Fruit fly (Drosophila melanogaster) whole organism, adult: Measurements from ENCODE around the gene CG7110.

Experiments
- CG11617 ChIP-seq: fragments of 200-800 bp; sonication (Bioruptor generic); optimal IDR thresholded peaks from 2 replicates; lab custom pipeline; 2017; ENCODE audit warnings: mild to moderate bottlenecking, missing biosample characterization, missing genetic modification reagents, missing genetic modification characterization
- CG12768 ChIP-seq: fragments of 200-800 bp; sonication (Bioruptor generic); optimal IDR thresholded peaks from 2 replicates; lab custom pipeline; 2017; ENCODE audit warnings: missing biosample characterization, missing genetic modification characterization, mild to moderate bottlenecking, moderate library complexity, missing genetic modification reagents
- CG14711 ChIP-seq: fragments of 200-800 bp; sonication (Bioruptor generic); optimal IDR thresholded peaks from 2 replicates; lab custom pipeline; 2018; ENCODE audit warnings: missing biosample characterization, mild to moderate bottlenecking, missing genetic modification characterization, moderate library complexity
- CG1620 ChIP-seq: fragments of 200-800 bp; sonication (Bioruptor generic); optimal IDR thresholded peaks from 2 replicates; lab custom pipeline; 2016; ENCODE audit warnings: missing biosample characterization, missing genetic modification characterization
- CG33017 ChIP-seq: fragments of 200-800 bp; sonication (Bioruptor generic); optimal IDR thresholded peaks from 2 replicates; lab custom pipeline; 2018; ENCODE audit warnings: missing biosample characterization, mild to moderate bottlenecking, missing genetic modification characterization, moderate library complexity
- CG5204 ChIP-seq: fragments of 200-800 bp; sonication (Bioruptor generic); optimal IDR thresholded peaks from 2 replicates; lab custom pipeline; 2016; ENCODE audit warnings: missing biosample characterization, missing genetic modification characterization
- CG7045 ChIP-seq: fragments of 200-800 bp; sonication (Bioruptor generic); optimal IDR thresholded peaks from 2 replicates; lab custom pipeline; 2017; ENCODE audit warnings: missing biosample characterization, mild to moderate bottlenecking, missing genetic modification characterization
- CG7101 ChIP-seq: fragments of 200-800 bp; sonication (Bioruptor generic); optimal IDR thresholded peaks from 2 replicates; lab custom pipeline; 2018; ENCODE audit warnings: missing biosample characterization, mild to moderate bottlenecking, missing genetic modification characterization, moderate library complexity
- Clk ChIP-seq: fragments of 200-800 bp; sonication (Bioruptor generic); optimal IDR thresholded peaks from 2 replicates; lab custom pipeline; 2017; ENCODE audit warnings: missing biosample characterization, missing genetic modification characterization
- Crg-1 ChIP-seq: fragments of 200-800 bp; sonication (Bioruptor generic); optimal IDR thresholded peaks from 2 replicates; lab custom pipeline; 2016; ENCODE audit warnings: missing biosample characterization, missing genetic modification characterization
- Hr96 ChIP-seq: fragments of 200-800 bp; sonication (Bioruptor generic); optimal IDR thresholded peaks from 2 replicates; lab custom pipeline; 2016; ENCODE audit warnings: missing biosample characterization, missing genetic modification characterization
- Mnt ChIP-seq: fragments of 200-800 bp; sonication (Bioruptor generic); optimal IDR thresholded peaks from 2 replicates; lab custom pipeline; 2016; ENCODE audit warnings: missing biosample characterization, mild to moderate bottlenecking, missing genetic modification characterization
- bab1 ChIP-seq: fragments of 200-800 bp; sonication (Bioruptor generic); optimal IDR thresholded peaks from 3 replicates; lab custom pipeline; 2019; ENCODE audit warnings: missing biosample characterization, mild to moderate bottlenecking, missing genetic modification characterization, moderate library complexity
- cic ChIP-seq: fragments of 200-800 bp; sonication (Bioruptor generic); optimal IDR thresholded peaks from 2 replicates; lab custom pipeline; 2017; ENCODE audit warnings: missing biosample characterization, mild to moderate bottlenecking, missing genetic modification characterization, moderate library complexity
- cnc ChIP-seq, 2 experiments: fragments of >200 bp; optimal IDR thresholded peaks; 2 replicates each; lab custom pipeline; 2017
- kay ChIP-seq: fragments of 200-800 bp; sonication (Bioruptor generic); peaks from one replicate; lab custom pipeline; 2016; ENCODE audit warnings: missing biosample characterization, missing genetic modification characterization, borderline replicate concordance
- ovo ChIP-seq: fragments of 200-800 bp; sonication (Bioruptor generic); optimal IDR thresholded peaks from 2 replicates; lab custom pipeline; 2016; ENCODE audit warnings: missing biosample characterization, missing genetic modification characterization
- pad ChIP-seq: fragments of 200-800 bp; sonication (Bioruptor generic); optimal IDR thresholded peaks from 3 replicates; lab custom pipeline; 2017; ENCODE audit warnings: missing biosample characterization, missing genetic modification characterization, mild to moderate bottlenecking, moderate library complexity, missing genetic modification reagents
- tj ChIP-seq: fragments of 200-800 bp; sonication (Bioruptor generic); optimal IDR thresholded peaks from 3 replicates; lab custom pipeline; 2017; ENCODE audit warnings: missing biosample characterization, mild to moderate bottlenecking, missing genetic modification characterization, moderate library complexity
- toe ChIP-seq: fragments of 200-800 bp; sonication (Bioruptor generic); optimal IDR thresholded peaks from 2 replicates; lab custom pipeline; 2016; ENCODE audit warnings: missing biosample characterization, missing genetic modification characterization

The CG7110 gene

DNA sequence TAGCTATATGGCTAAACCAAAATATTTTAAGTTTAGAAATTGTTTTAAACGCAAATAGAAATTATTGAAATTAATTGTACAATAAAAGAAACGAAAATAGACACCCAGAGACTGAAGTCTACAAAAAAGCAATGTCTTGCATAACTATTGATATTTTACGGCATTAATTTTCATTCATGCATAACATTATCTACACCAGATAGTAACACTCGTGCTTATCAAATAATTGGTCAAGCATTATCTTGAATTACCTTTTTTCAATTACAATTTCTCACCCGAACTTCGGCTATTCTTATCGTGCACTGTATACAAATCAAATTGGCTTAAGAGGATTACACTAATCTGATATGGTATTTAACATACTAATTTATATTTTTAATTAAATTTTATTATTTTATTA is 22.7 kb upstream of the CG7110 start:
- TF ChIP-seq cic (GFP tag; lab: Kevin White, UChicago) = peak; percentile 71
- TF ChIP-seq CG1620 (GFP tag; lab: Kevin White, UChicago) = no peak

DNA sequence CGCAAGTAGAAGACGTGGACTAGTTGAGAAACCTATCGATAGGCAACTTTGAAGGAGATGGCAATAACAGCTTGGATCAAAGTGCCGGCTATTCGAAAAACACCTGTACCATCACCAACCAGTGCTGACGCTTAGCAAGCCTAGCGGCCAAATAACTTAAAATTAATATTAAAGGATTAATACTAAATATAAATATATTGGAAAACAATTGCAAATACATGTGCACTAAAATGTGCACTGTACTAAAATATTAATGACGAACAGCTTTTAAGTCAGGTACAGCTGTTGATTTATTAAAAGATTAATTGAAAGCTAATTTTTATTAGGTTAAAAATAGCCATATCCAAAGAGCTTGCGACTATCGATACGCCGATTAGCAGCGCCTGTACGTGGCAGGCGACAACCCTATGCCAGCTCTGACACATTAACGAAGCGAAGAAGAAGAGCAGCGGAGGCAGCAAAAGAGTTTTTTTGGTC is 20.3 kb upstream of the CG7110 start, which contains the start of the genes CG9302 and beta'COP:
CG9302 (minus strand) TSS at position 51 of the 477 bp plus-strand sequence.
beta'COP (plus strand) TSS at position 415 of the 477 bp plus-strand sequence.
- TF ChIP-seq kay (no peak), cnc (optimal IDR thresholded peaks at IDR 0.05; lab: Kevin White, UChicago) (no peak), Hr96 (no peak), Clk (GFP tag; lab: Kevin White, UChicago) (peak; percentile 69), CG5204 (GFP tag; lab: Kevin White, UChicago) (no peak), Crg-1 (GFP tag; lab: Kevin White, UChicago) (peak; percentile 49), CG12768 (peak; percentile 80), pad (GFP tag; lab: Kevin White, UChicago) (peak; percentile 70), CG14711 (tag; lab: Kevin White, UChicago) (peak; percentile 97), CG7045 (peak; percentile 72), Mnt (GFP tag; lab: Kevin White, UChicago) (peak; percentile 69), CG1620 (GFP tag; lab: Kevin White, UChicago) (peak; percentile 82), ovo (peak; percentile 74), CG7101 (tag; lab: Kevin White, UChicago) (peak; percentile 78), bab1 (GFP tag; lab: Kevin White, UChicago) (peak; percentile 83), toe (no peak), CG33017 (tag; lab: Kevin White, UChicago) (peak; percentile 70), tj (peak; percentile 64), cic (GFP tag; lab: Kevin White, UChicago) (peak; percentile 35), CG11617 (GFP tag; lab: Kevin White, UChicago) (peak; percentile 89)

DNA sequence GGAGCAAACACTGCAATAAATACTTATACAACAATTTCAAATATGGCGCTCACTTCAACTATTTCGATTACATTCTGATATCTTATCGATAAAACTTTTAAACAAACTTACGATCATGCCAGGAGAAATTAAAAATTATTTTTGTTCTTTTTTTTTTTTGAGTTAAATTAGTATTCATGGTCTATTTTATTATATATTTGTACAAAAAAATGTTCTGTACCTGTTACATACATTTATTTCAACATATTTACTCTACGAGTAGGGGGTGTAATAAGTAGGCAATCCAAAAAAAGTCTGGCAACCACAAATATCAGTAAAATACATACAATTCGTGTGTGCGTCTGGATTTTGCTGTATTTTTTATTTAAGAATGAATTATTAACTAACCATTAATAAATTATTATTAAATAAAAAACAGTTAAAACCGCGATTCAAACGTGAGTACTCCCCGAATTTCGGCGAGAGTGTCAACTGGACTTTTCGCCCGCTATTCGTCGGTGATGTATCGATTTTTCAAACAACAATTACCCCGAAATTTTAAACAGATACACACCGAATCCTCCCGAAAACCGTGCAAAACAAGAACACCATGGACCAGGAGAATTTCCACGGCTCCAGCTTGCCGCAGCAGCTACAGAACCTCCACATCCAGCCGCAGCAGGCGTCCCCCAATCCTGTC is 16.3 kb upstream of the CG7110 start, which contains the start of gene loqs:
loqs (plus strand) TSS at position 302 of the 679 bp plus-strand sequence.
- TF ChIP-seq CG7101 (tag; lab: Kevin White, UChicago) = peak; percentile 49
- TF ChIP-seq CG14711 (tag; lab: Kevin White, UChicago) = peak; percentile 56
- TF ChIP-seq cnc (optimal IDR thresholded peaks at IDR 0.05; lab: Kevin White, UChicago) = no peak
- no peak for TF ChIP-seq kay
- TF ChIP-seq CG1620 (GFP tag; lab: Kevin White, UChicago) = peak; percentile 60
- no peak for TF ChIP-seq Clk (GFP tag; lab: Kevin White, UChicago)
- no peak for TF ChIP-seq CG5204 (GFP tag; lab: Kevin White, UChicago)
- no peak for TF ChIP-seq toe
- no peak for TF ChIP-seq Mnt (GFP tag; lab: Kevin White, UChicago)
- no peak for TF ChIP-seq Hr96
- TF ChIP-seq tj = no peak
- no peak for TF ChIP-seq cic (GFP tag; lab: Kevin White, UChicago)
- peak; percentile 64 for TF ChIP-seq bab1 (GFP tag; lab: Kevin White, UChicago)
- no peak for TF ChIP-seq CG7045
- TF ChIP-seq CG11617 (GFP tag; lab: Kevin White, UChicago) = no peak
- no peak for TF ChIP-seq CG33017 (tag; lab: Kevin White, UChicago)
- TF ChIP-seq ovo = no peak
- TF ChIP-seq Crg-1 (GFP tag; lab: Kevin White, UChicago) = no peak
- TF ChIP-seq pad (GFP tag; lab: Kevin White, UChicago) = no peak
- no peak for TF ChIP-seq CG12768

DNA sequence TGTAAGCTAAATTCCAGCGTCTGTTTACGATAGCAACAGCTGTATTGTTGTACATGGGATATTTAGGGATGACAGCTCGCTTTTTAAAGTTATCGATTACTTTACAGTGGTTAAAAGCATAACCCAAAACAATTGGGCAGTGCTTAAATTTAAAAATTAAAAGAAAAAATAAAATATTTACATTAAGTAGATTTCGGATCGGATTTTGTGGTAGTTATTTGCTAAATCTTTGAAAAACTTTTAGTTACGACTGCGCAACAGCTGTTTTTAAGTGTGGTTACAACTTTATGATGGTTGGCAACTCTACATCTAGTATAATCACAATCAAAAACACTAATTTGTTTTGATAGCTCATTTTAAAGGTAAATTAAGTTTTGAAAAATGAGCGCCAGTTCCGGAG is 11.5 kb upstream of the CG7110 start, which contains the start of the genes Ing5 and CG7099:
Ing5 (minus strand) TSS at position 58 of the 400 bp plus-strand sequence.
CG7099 (plus strand) TSS at position 317 of the 400 bp plus-strand sequence.
- TF ChIP-seq CG5204 (GFP tag; lab: Kevin White, UChicago) = no peak
- TF ChIP-seq tj = peak; percentile 87
- peak; percentile 98 for TF ChIP-seq toe
- TF ChIP-seq pad (GFP tag; lab: Kevin White, UChicago) = peak; percentile 86
- peak; percentile 92 for TF ChIP-seq ovo
- TF ChIP-seq Crg-1 (GFP tag; lab: Kevin White, UChicago) = peak; percentile 94
- peak; percentile 97 for TF ChIP-seq CG1620 (GFP tag; lab: Kevin White, UChicago)
- peak; percentile 96 for TF ChIP-seq CG7101 (tag; lab: Kevin White, UChicago)
- TF ChIP-seq CG7045 = peak; percentile 94
- TF ChIP-seq cic (GFP tag; lab: Kevin White, UChicago) = peak; percentile 71
- peak; percentile 99 for TF ChIP-seq bab1 (GFP tag; lab: Kevin White, UChicago)
- no peak for TF ChIP-seq cnc (optimal IDR thresholded peaks at IDR 0.05; lab: Kevin White, UChicago)
- TF ChIP-seq Mnt (GFP tag; lab: Kevin White, UChicago) = peak; percentile 92
- TF ChIP-seq kay = peak; percentile 98
- peak; percentile 93 for TF ChIP-seq CG33017 (tag; lab: Kevin White, UChicago)
- TF ChIP-seq Clk (GFP tag; lab: Kevin White, UChicago) = peak; percentile 91
- TF ChIP-seq CG12768 = peak; percentile 94
- TF ChIP-seq Hr96 = peak; percentile 89
- TF ChIP-seq CG11617 (GFP tag; lab: Kevin White, UChicago) = peak; percentile 96
- peak; percentile 97 for TF ChIP-seq CG14711 (tag; lab: Kevin White, UChicago)

DNA sequence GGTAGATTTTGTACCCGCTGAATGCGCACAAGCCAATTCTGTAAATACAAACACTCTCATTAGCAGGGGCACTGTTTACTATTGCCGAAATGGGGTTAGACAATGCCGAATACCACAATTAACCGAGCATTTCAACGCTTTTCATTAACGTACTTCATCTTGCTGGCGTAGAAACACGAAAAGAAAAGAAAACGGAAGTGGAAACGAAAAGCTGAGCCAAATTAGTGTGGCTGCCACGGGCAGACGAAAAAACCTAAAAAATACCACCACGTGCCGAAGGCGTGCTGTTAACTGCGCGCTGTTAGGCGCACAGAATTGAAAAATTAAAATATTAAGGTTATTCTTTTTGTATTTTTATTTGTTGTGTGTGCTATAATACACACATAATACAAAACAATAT is 3.9 kb upstream of the CG7110 start, which contains the start of gene RpL24:
RpL24 (minus strand) TSS at position 229 of the 400 bp plus-strand sequence.
- TF ChIP-seq cnc (optimal IDR thresholded peaks at IDR 0.05; lab: Kevin White, UChicago) (no peak), CG33017 (tag; lab: Kevin White, UChicago) (peak; percentile 88), CG12768 (peak; percentile 91), ovo (peak; percentile 95), Mnt (GFP tag; lab: Kevin White, UChicago) (peak; percentile 99), CG7045 (peak; percentile 89), kay (no peak), CG7101 (tag; lab: Kevin White, UChicago) (peak; percentile 96), CG1620 (GFP tag; lab: Kevin White, UChicago) (peak; percentile 98), Clk (GFP tag; lab: Kevin White, UChicago) (peak; percentile 65), CG11617 (GFP tag; lab: Kevin White, UChicago) (peak; percentile 97), toe (peak; percentile 85), bab1 (GFP tag; lab: Kevin White, UChicago) (peak; percentile 99), cic (GFP tag; lab: Kevin White, UChicago) (peak; percentile 79), CG14711 (tag; lab: Kevin White, UChicago) (peak; percentile 85), Hr96 (peak; percentile 90), tj (peak; percentile 77), CG5204 (GFP tag; lab: Kevin White, UChicago) (peak; percentile 89), Crg-1 (GFP tag; lab: Kevin White, UChicago) (peak; percentile 98), pad (GFP tag; lab: Kevin White, UChicago) (peak; percentile 87)
